Worm (Caenorhabditis elegans) whole organism, young adult: ENCODE measurements around the gene W03C9.2.

Experiments used
- B0019.2 ChIP-seq: fragments of 200-800 bp; sonication (Bioruptor generic); conservative IDR thresholded peaks from 2 replicates; pipeline ENCODE4 v1.3.6; 2022; ENCODE audit warnings: missing genetic modification reagents, missing genetic modification characterization, missing compliant biosample characterization
- B0336.3 ChIP-seq: fragments of 200-800 bp; sonication (Bioruptor generic); IDR thresholded peaks from 2 replicates; pipeline ENCODE4 v1.3.6; 2022; ENCODE audit warnings: missing genetic modification characterization, missing compliant biosample characterization
- F49E8.2 ChIP-seq: sonication (generic microtip); optimal IDR thresholded peaks from 3 replicates; lab custom pipeline; 2017; ENCODE audit warnings: missing genetic modification characterization, mild to moderate bottlenecking, missing compliant biosample characterization, antibody characterized with exemption, moderate library complexity; ENCODE audit not compliant: insufficient read depth
- F52B5.7 ChIP-seq: sonication (generic microtip); optimal IDR thresholded peaks from 2 replicates; lab custom pipeline; 2016; ENCODE audit warnings: mild to moderate bottlenecking, missing genetic modification characterization, missing compliant biosample characterization
- F55B11.4 ChIP-seq: sonication (generic microtip); optimal IDR thresholded peaks from 2 replicates; lab custom pipeline; 2016; ENCODE audit warnings: missing compliant biosample characterization, missing genetic modification characterization, borderline replicate concordance; ENCODE audit not compliant: insufficient read depth
- F57A8.1 ChIP-seq: fragments of 200-800 bp; sonication (Bioruptor generic); optimal IDR thresholded peaks from 2 replicates; lab custom pipeline; 2018; ENCODE audit warnings: mild to moderate bottlenecking, missing genetic modification characterization, moderate library complexity, missing compliant biosample characterization
- F57C9.4 ChIP-seq: sonication (generic microtip); optimal IDR thresholded peaks from 2 replicates; lab custom pipeline; 2017; ENCODE audit warnings: mild to moderate bottlenecking, missing genetic modification characterization, missing compliant biosample characterization
- T07F8.4 ChIP-seq: sonication (generic microtip); optimal IDR thresholded peaks from 2 replicates; lab custom pipeline; 2016; ENCODE audit warnings: mild to moderate bottlenecking, missing genetic modification characterization, moderate library complexity, missing compliant biosample characterization
- Y67H2A.10 ChIP-seq: fragments of 200-800 bp; sonication (Bioruptor generic); conservative IDR thresholded peaks from 2 replicates; pipeline ENCODE4 v1.3.6; 2022; ENCODE audit warnings: missing genetic modification reagents, missing genetic modification characterization, missing compliant biosample characterization
- aptf-3 ChIP-seq: fragments of 200-800 bp; sonication (Bioruptor generic); IDR thresholded peaks from 2 replicates; pipeline ENCODE4 v1.3.6; 2022; ENCODE audit warnings: missing genetic modification characterization, missing compliant biosample characterization
- bed-2 ChIP-seq: fragments of 200-800 bp; sonication (Bioruptor generic); IDR thresholded peaks from 2 replicates; pipeline ENCODE4 v1.3.6; 2022; ENCODE audit warnings: missing genetic modification reagents, missing genetic modification characterization, missing compliant biosample characterization
- cebp-1 ChIP-seq, 2 experiments: fragments of 200-800 bp in 1 of 2; sonication (Bioruptor generic) in 1 of 2; sonication (generic microtip) in 1 of 2; IDR thresholded peaks in 1 of 2; optimal IDR thresholded peaks in 1 of 2; 2 replicates each; pipeline versions ENCODE4 v1.3.6 to Lab custom; 2017 to 2022; ENCODE audit warnings: missing compliant biosample characterization in 2 of 2, missing genetic modification characterization in 2 of 2, mild to moderate bottlenecking in 1 of 2, missing genetic modification reagents in 1 of 2, moderate library complexity in 1 of 2
- ceh-58 ChIP-seq: fragments of 200-800 bp; sonication (Bioruptor generic); IDR thresholded peaks from 2 replicates; pipeline ENCODE4 v1.3.6; 2022; ENCODE audit warnings: missing genetic modification characterization, missing compliant biosample characterization
- ceh-79 ChIP-seq: sonication (generic microtip); optimal IDR thresholded peaks from 2 replicates; lab custom pipeline; 2017; ENCODE audit warnings: mild to moderate bottlenecking, missing genetic modification characterization, missing compliant biosample characterization
- ceh-91 ChIP-seq: fragments of 200-800 bp; sonication (Bioruptor generic); IDR thresholded peaks from 2 replicates; pipeline ENCODE4 v1.3.6; 2022; ENCODE audit warnings: missing genetic modification reagents, missing genetic modification characterization, missing compliant biosample characterization
- die-1 ChIP-seq: sonication (generic microtip); optimal IDR thresholded peaks from 2 replicates; lab custom pipeline; 2016; ENCODE audit warnings: missing genotype, mild to moderate bottlenecking, missing genetic modification characterization, missing compliant biosample characterization
- dox-1 ChIP-seq: fragments of 200-800 bp; sonication (Bioruptor generic); IDR thresholded peaks from 2 replicates; pipeline ENCODE4 v1.3.6; 2022; ENCODE audit warnings: missing genetic modification reagents, missing genetic modification characterization, missing compliant biosample characterization
- egl-44 ChIP-seq: fragments of 200-800 bp; sonication (Bioruptor generic); IDR thresholded peaks from 2 replicates; pipeline ENCODE4 v1.3.6; 2022; ENCODE audit warnings: missing genetic modification reagents, missing genetic modification characterization, missing compliant biosample characterization
- ets-4 ChIP-seq: fragments of 200-800 bp; sonication (Bioruptor generic); optimal IDR thresholded peaks from 2 replicates; lab custom pipeline; 2018; ENCODE audit warnings: mild to moderate bottlenecking, missing genetic modification characterization, missing compliant biosample characterization
- fkh-3 ChIP-seq: sonication (generic microtip); optimal IDR thresholded peaks from 2 replicates; lab custom pipeline; 2016; ENCODE audit warnings: mild to moderate bottlenecking, missing genetic modification characterization, missing compliant biosample characterization
- hlh-26 ChIP-seq: fragments of 200-800 bp; sonication (Bioruptor generic); conservative IDR thresholded peaks from 2 replicates; pipeline ENCODE4 v1.3.6; 2022; ENCODE audit warnings: missing genetic modification reagents, missing genetic modification characterization, missing compliant biosample characterization
- hmg-1.2 ChIP-seq: fragments of 200-800 bp; sonication (Bioruptor generic); IDR thresholded peaks from 2 replicates; pipeline ENCODE4 v1.3.6; 2022; ENCODE audit warnings: missing genetic modification reagents, missing genetic modification characterization, missing compliant biosample characterization
- hsf-1 ChIP-seq: fragments of 200-800 bp; sonication (Bioruptor generic); IDR thresholded peaks from 2 replicates; pipeline ENCODE4 v1.3.6; 2022; ENCODE audit warnings: missing genetic modification reagents, missing genetic modification characterization, missing compliant biosample characterization
- lin-35 ChIP-seq, 3 experiments: fragments of 150-350 bp in 2 of 3; sonication (generic microtip) in 1 of 3; optimal IDR thresholded peaks; 2 replicates each; lab custom pipeline; 2014 to 2018; ENCODE audit warnings: missing biosample characterization in 3 of 3, missing genetic modification characterization in 3 of 3, missing genetic modification reagents in 3 of 3
- lin-40 ChIP-seq: sonication (generic microtip); optimal IDR thresholded peaks from 2 replicates; lab custom pipeline; 2016; ENCODE audit warnings: missing genetic modification characterization, mild to moderate bottlenecking, missing compliant biosample characterization, missing genotype, missing genetic modification reagents
- lin-54 ChIP-seq: fragments of 200-800 bp; sonication (Bioruptor generic); optimal IDR thresholded peaks from 2 replicates; lab custom pipeline; 2018; ENCODE audit warnings: mild to moderate bottlenecking, missing genetic modification characterization, missing compliant biosample characterization
- madf-3 ChIP-seq: fragments of 200-800 bp; sonication (Bioruptor generic); IDR thresholded peaks from 2 replicates; pipeline ENCODE4 v1.3.6; 2022; ENCODE audit warnings: missing genetic modification reagents, missing genetic modification characterization, missing compliant biosample characterization
- nfya-1 ChIP-seq: sonication (generic microtip); optimal IDR thresholded peaks from 2 replicates; lab custom pipeline; 2017; ENCODE audit warnings: antibody characterized with exemption, missing compliant biosample characterization, missing genetic modification characterization, borderline replicate concordance; ENCODE audit not compliant: insufficient read depth
- nfyb-1 ChIP-seq: fragments of 200-800 bp; sonication (Bioruptor generic); IDR thresholded peaks from 2 replicates; pipeline ENCODE4 v1.3.6; 2022; ENCODE audit warnings: missing genetic modification reagents, missing genetic modification characterization, missing compliant biosample characterization
- nhr-179 ChIP-seq: sonication (generic microtip); optimal IDR thresholded peaks from 2 replicates; lab custom pipeline; 2016; ENCODE audit warnings: mild to moderate bottlenecking, missing genetic modification characterization, missing compliant biosample characterization
- nhr-80 ChIP-seq: sonication (generic microtip); optimal IDR thresholded peaks from 2 replicates; lab custom pipeline; 2016; ENCODE audit warnings: missing genetic modification characterization, missing compliant biosample characterization
- pbrm-1 ChIP-seq: fragments of 200-800 bp; sonication (Bioruptor generic); IDR thresholded peaks from 2 replicates; pipeline ENCODE4 v1.3.6; 2022; ENCODE audit warnings: missing genetic modification reagents, missing genetic modification characterization, missing compliant biosample characterization
- rcor-1 ChIP-seq: fragments of 200-800 bp; sonication (Bioruptor generic); IDR thresholded peaks from 2 replicates; pipeline ENCODE4 v1.3.6; 2022; ENCODE audit warnings: missing genetic modification reagents, missing genetic modification characterization, missing compliant biosample characterization
- rec-8 ChIP-seq, 2 experiments: sonication (generic microtip); optimal IDR thresholded peaks; 2 replicates each; lab custom pipeline; 2016; ENCODE audit warnings: mild to moderate bottlenecking in 2 of 2, missing genetic modification characterization in 2 of 2, missing genetic modification reagents in 2 of 2, missing genotype in 2 of 2, missing biosample characterization in 1 of 2, missing compliant biosample characterization in 1 of 2, moderate library complexity in 1 of 2
- rpc-1 ChIP-seq, 2 experiments: fragments of 150-350 bp in 1 of 2; sonication (generic microtip) in 1 of 2; optimal IDR thresholded peaks; 2 replicates each; lab custom pipeline; 2014 to 2018; ENCODE audit warnings: missing biosample characterization in 1 of 2, missing genetic modification characterization in 1 of 2, missing genetic modification reagents in 1 of 2, missing genotype in 1 of 2
- snpc-1.3 ChIP-seq: sonication (generic microtip); optimal IDR thresholded peaks from 2 replicates; lab custom pipeline; 2017; ENCODE audit warnings: missing genetic modification characterization, mild to moderate bottlenecking, missing compliant biosample characterization, antibody characterized with exemption, moderate library complexity, missing genotype, missing genetic modification reagents; ENCODE audit not compliant: insufficient read depth
- sptf-2 ChIP-seq: fragments of 200-800 bp; sonication (Bioruptor generic); optimal IDR thresholded peaks from 2 replicates; lab custom pipeline; 2018; ENCODE audit warnings: mild to moderate bottlenecking, missing genetic modification characterization, missing compliant biosample characterization
- tbx-9 ChIP-seq: sonication (generic microtip); optimal IDR thresholded peaks from 2 replicates; lab custom pipeline; 2016; ENCODE audit warnings: borderline replicate concordance, missing genetic modification characterization, inconsistent platforms, missing compliant biosample characterization
- tlf-1 ChIP-seq: fragments of 200-800 bp; sonication (Bioruptor generic); optimal IDR thresholded peaks from 2 replicates; lab custom pipeline; 2018; ENCODE audit warnings: mild to moderate bottlenecking, missing genetic modification characterization, missing compliant biosample characterization
- ztf-25 ChIP-seq: fragments of 200-800 bp; sonication (Bioruptor generic); IDR thresholded peaks from 2 replicates; pipeline ENCODE4 v1.3.6; 2022; ENCODE audit warnings: missing genetic modification reagents, missing genetic modification characterization, missing compliant biosample characterization
- ztf-6 ChIP-seq: fragments of 200-800 bp; sonication (Bioruptor generic); IDR thresholded peaks from 2 replicates; pipeline ENCODE4 v1.3.6; 2022; ENCODE audit warnings: missing genetic modification reagents, missing genetic modification characterization, missing compliant biosample characterization

The W03C9.2 gene

DNA sequence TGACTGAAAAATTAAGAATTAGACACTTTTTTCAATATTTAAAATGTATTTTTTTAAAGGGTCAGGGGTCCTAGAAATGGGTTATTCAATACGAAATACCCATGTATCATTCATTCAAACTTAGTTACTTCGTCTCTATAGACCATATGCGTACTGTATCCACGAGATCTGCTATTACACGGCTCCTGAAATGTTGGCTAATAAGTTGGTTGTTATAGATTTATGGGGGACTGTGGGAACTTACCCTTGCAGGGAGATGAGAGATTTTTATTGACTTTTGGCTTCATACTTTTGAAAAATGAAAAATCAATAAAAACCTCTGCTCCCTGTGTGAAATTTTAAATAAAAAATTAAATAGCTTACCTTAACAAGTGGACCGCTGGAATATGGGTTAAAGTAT lies 16.8 kb downstream of the W03C9.2 start:
- TF ChIP-seq snpc-1.3 (tag; lab: Kevin White, UChicago) (peak; percentile 38), B0336.3 (GFP tag; lab: Robert Waterston, UW) (0 out of 2 replicates have a peak, but pooled peaks have one; percentile 3), hmg-1.2 (GFP tag; lab: Robert Waterston, UW) (no peak)

ce11 chrII:11979449-11980095 lies 17.4 kb downstream of the W03C9.2 start, which contains the start of the genes ash-2 and Y17G7B.20:
ash-2 (plus strand) TSS chrII:11979838.
Y17G7B.20 (minus strand) TSS chrII:11979844.
- TF ChIP-seq dox-1 (no peak), pbrm-1 (0 out of 2 replicates have a peak, but pooled peaks have one; percentile 7), madf-3 (GFP tag; lab: Robert Waterston, UW) (peak; percentile 98), Y67H2A.10 (0 out of 2 replicates have a peak, but pooled peaks have one; percentile 28), cebp-1 (GFP tag; IDR thresholded peaks at IDR 0.05; lab: Robert Waterston, UW) (peak; percentile 81), cebp-1 (tag; optimal IDR thresholded peaks at IDR 0.05; lab: Kevin White, UChicago) (peak; percentile 82)

- TF ChIP-seq madf-3 (GFP tag; lab: Robert Waterston, UW) (peak; percentile 99), fkh-3 (tag; lab: Kevin White, UChicago) (no peak), ztf-25 (GFP tag; lab: Robert Waterston, UW) (no peak), hsf-1 (GFP tag; lab: Robert Waterston, UW) (peak; percentile 83), ztf-6 (GFP tag; lab: Robert Waterston, UW) (no peak; the same call in 1 of the 2 replicates), rec-8 (tag; optimal IDR thresholded peaks at IDR 0.05; lab: Kevin White, UChicago) (no peak), F57C9.4 (tag; lab: Kevin White, UChicago) (no peak), rcor-1 (GFP tag; lab: Robert Waterston, UW) (no peak), die-1 (no peak), aptf-3 (no peak), nfya-1 (no peak), F52B5.7 (tag; lab: Kevin White, UChicago) (no peak), rpc-1 (optimal IDR thresholded peaks at IDR 0.05; lab: Kevin White, UChicago) (no peak), rpc-1 (tag; optimal IDR thresholded peaks at IDR 0.05; lab: Kevin White, UChicago) (no peak), bed-2 (no peak), F49E8.2 (tag; lab: Kevin White, UChicago) (peak; percentile 59), tlf-1 (GFP tag; lab: Kevin White, UChicago) (peak; percentile 96), nfyb-1 (GFP tag; lab: Robert Waterston, UW) (peak; percentile 84; the same call in 1 of the 2 replicates), ets-4 (GFP tag; lab: Kevin White, UChicago) (no peak), sptf-2 (GFP tag; lab: Kevin White, UChicago) (no peak), hlh-26 (GFP tag; lab: Robert Waterston, UW) (no peak), cebp-1 (GFP tag; IDR thresholded peaks at IDR 0.05; lab: Robert Waterston, UW) (no peak; the same call in none of the 2 replicates), cebp-1 (tag; optimal IDR thresholded peaks at IDR 0.05; lab: Kevin White, UChicago) (peak; percentile 58), lin-35 (GFP tag; optimal IDR thresholded peaks at IDR 0.05; lab: Kevin White, UChicago) (peak in 1 of 3 experiments; percentile 88), F57A8.1 (GFP tag; lab: Kevin White, UChicago) (no peak), ceh-58 (GFP tag; lab: Robert Waterston, UW) (no peak), T07F8.4 (tag; lab: Kevin White, UChicago) (peak; percentile 31), ceh-91 (GFP tag; lab: Robert Waterston, UW) (peak; percentile 92), lin-40 (tag; lab: Kevin White, UChicago) (peak; percentile 92), lin-54 (GFP tag; lab: Kevin White, UChicago) (peak; percentile 96), ceh-79 (no peak), F55B11.4 (tag; lab: Kevin White, UChicago) (no peak), egl-44 (GFP tag; lab: Robert Waterston, UW) (no peak), tbx-9 (tag; lab: Kevin White, UChicago) (no peak), nhr-179 (tag; lab: Kevin White, UChicago) (no peak), nhr-80 (tag; lab: Kevin White, UChicago) (peak; percentile 28), B0019.2 (GFP tag; lab: Robert Waterston, UW) (peak; percentile 92), dox-1 (no peak)
These were observed 17.9 kb downstream of the W03C9.2 start for ce11 chrII:11980110-11980509.
